Worm (Caenorhabditis elegans) whole organism, L4 larva: Measurements from ENCODE around the gene F58F12.2.

Experiments
- D1046.2 ChIP-seq: fragments of 200-800 bp; sonication (Bioruptor generic); IDR thresholded peaks from 2 replicates; pipeline ENCODE4 v1.3.6; 2022; ENCODE audit warnings: missing genetic modification characterization, missing compliant biosample characterization
- F10B5.3 ChIP-seq: sonication (generic microtip); optimal IDR thresholded peaks from 2 replicates; lab custom pipeline; 2016; ENCODE audit warnings: mild to moderate bottlenecking, missing genetic modification characterization, missing compliant biosample characterization
- F26F4.8 ChIP-seq: fragments of 200-800 bp; sonication (Bioruptor generic); conservative IDR thresholded peaks from 2 replicates; pipeline ENCODE4 v1.3.6; 2022; ENCODE audit warnings: missing genetic modification characterization, missing compliant biosample characterization
- F44E2.7 ChIP-seq: fragments of 200-800 bp; sonication (Bioruptor generic); IDR thresholded peaks from 2 replicates; pipeline ENCODE4 v2.1.2; 2022; ENCODE audit warnings: missing genetic modification characterization, missing compliant biosample characterization
- R02D3.7 ChIP-seq: fragments of 150-350 bp; sonication (generic microtip); optimal IDR thresholded peaks from 3 replicates; lab custom pipeline; 2014; ENCODE audit warnings: missing biosample characterization, missing genetic modification characterization
- T26A8.4 ChIP-seq: fragments of 200-800 bp; sonication (Bioruptor generic); IDR thresholded peaks from 2 replicates; pipeline ENCODE4 v1.3.6; 2022; ENCODE audit warnings: missing genetic modification characterization, missing compliant biosample characterization
- Y105C5A.15 ChIP-seq: fragments of 200-800 bp; sonication (Bioruptor generic); IDR thresholded peaks from 2 replicates; pipeline ENCODE4 v1.3.6; 2022; ENCODE audit warnings: missing genetic modification characterization, missing compliant biosample characterization
- Y48G9A.11 ChIP-seq: fragments of 200-800 bp; sonication (Bioruptor generic); IDR thresholded peaks from 2 replicates; pipeline ENCODE4 v1.3.6; 2022; ENCODE audit warnings: missing genetic modification reagents, missing genetic modification characterization, missing compliant biosample characterization
- ZK546.5 ChIP-seq, 2 experiments: sonication (generic microtip); optimal IDR thresholded peaks; 2 replicates each; lab custom pipeline; 2017; ENCODE audit warnings: missing biosample characterization in 2 of 2, missing genetic modification characterization in 2 of 2
- aly-2 ChIP-seq: sonication (generic microtip); optimal IDR thresholded peaks from 2 replicates; lab custom pipeline; 2018; ENCODE audit warnings: missing biosample characterization, missing genetic modification characterization
- attf-4 ChIP-seq: sonication (generic microtip); optimal IDR thresholded peaks from 3 replicates; lab custom pipeline; 2017; ENCODE audit warnings: missing biosample characterization, missing genetic modification characterization
- ceh-20 ChIP-seq: fragments of 200-800 bp; sonication (Bioruptor generic); IDR thresholded peaks from 2 replicates; pipeline ENCODE4 v1.3.6; 2022; ENCODE audit warnings: missing genetic modification reagents, missing genetic modification characterization, missing compliant biosample characterization
- ceh-28 ChIP-seq: fragments of 150-350 bp; optimal IDR thresholded peaks from 2 replicates; lab custom pipeline; 2014; ENCODE audit warnings: missing biosample characterization, missing genetic modification reagents, missing genetic modification characterization
- ceh-32 ChIP-seq: sonication (generic microtip); optimal IDR thresholded peaks from 2 replicates; lab custom pipeline; 2016; ENCODE audit warnings: mild to moderate bottlenecking, missing genetic modification characterization, missing compliant biosample characterization; ENCODE audit not compliant: poor library complexity
- ceh-62 ChIP-seq: sonication (generic microtip); optimal IDR thresholded peaks from 2 replicates; lab custom pipeline; 2017; ENCODE audit warnings: missing biosample characterization, missing genetic modification characterization
- dpl-1 ChIP-seq: fragments of 150-350 bp; optimal IDR thresholded peaks from 2 replicates; lab custom pipeline; 2014; ENCODE audit warnings: missing biosample characterization, missing genetic modification reagents, missing genetic modification characterization
- egl-27 ChIP-seq: sonication (generic microtip); optimal IDR thresholded peaks from 3 replicates; lab custom pipeline; 2017; ENCODE audit warnings: missing biosample characterization, missing genetic modification reagents, missing genetic modification characterization
- gei-8 ChIP-seq: fragments of 200-800 bp; sonication (Bioruptor generic); optimal IDR thresholded peaks from 2 replicates; lab custom pipeline; 2018; ENCODE audit warnings: mild to moderate bottlenecking, missing genetic modification characterization, missing compliant biosample characterization
- hlh-11 ChIP-seq: fragments of 200-800 bp; sonication (Bioruptor generic); optimal IDR thresholded peaks from 2 replicates; lab custom pipeline; 2018; ENCODE audit warnings: mild to moderate bottlenecking, missing genetic modification characterization, missing compliant biosample characterization
- jun-1 ChIP-seq: fragments of 150-350 bp; optimal IDR thresholded peaks from 2 replicates; lab custom pipeline; 2014; ENCODE audit warnings: missing biosample characterization, missing genetic modification reagents, missing genetic modification characterization
- lin-1 ChIP-seq: fragments of 200-800 bp; sonication (Bioruptor generic); IDR thresholded peaks from 2 replicates; pipeline ENCODE4 v1.3.6; 2022; ENCODE audit warnings: missing genetic modification reagents, missing genetic modification characterization, missing compliant biosample characterization
- lin-13 ChIP-seq: fragments of 150-350 bp; optimal IDR thresholded peaks from 2 replicates; lab custom pipeline; 2014; ENCODE audit warnings: missing biosample characterization, missing genetic modification reagents, missing genetic modification characterization
- lin-29 ChIP-seq: fragments of 200-800 bp; sonication (Bioruptor generic); IDR thresholded peaks from 2 replicates; pipeline ENCODE4 v1.3.6; 2022; ENCODE audit warnings: missing genetic modification reagents, missing genetic modification characterization, missing compliant biosample characterization
- lin-38 ChIP-seq: fragments of 200-800 bp; sonication (Bioruptor generic); IDR thresholded peaks from 2 replicates; pipeline ENCODE4 v1.3.6; 2022; ENCODE audit warnings: missing genetic modification reagents, missing genetic modification characterization, missing compliant biosample characterization
- lin-39 ChIP-seq: fragments of 150-350 bp; optimal IDR thresholded peaks from 2 replicates; lab custom pipeline; 2014; ENCODE audit warnings: missing biosample characterization, missing genetic modification reagents, missing genetic modification characterization
- madf-5 ChIP-seq, 2 experiments: fragments of 200-800 bp; sonication (Bioruptor generic); IDR thresholded peaks; 2 replicates each; pipeline ENCODE4 v1.3.6; 2022; ENCODE audit warnings: missing compliant biosample characterization in 2 of 2, missing genetic modification characterization in 2 of 2
- mdl-1 ChIP-seq, 2 experiments: fragments of 150-350 bp in 1 of 2; sonication (generic microtip) in 1 of 2; optimal IDR thresholded peaks; 2 replicates each; lab custom pipeline; 2014 to 2017; ENCODE audit warnings: missing biosample characterization in 2 of 2, missing genetic modification characterization in 2 of 2
- mdt-29 ChIP-seq: fragments of 200-800 bp; sonication (Bioruptor generic); IDR thresholded peaks from 2 replicates; pipeline ENCODE4 v1.3.6; 2022; ENCODE audit warnings: missing genetic modification reagents, missing genetic modification characterization, missing compliant biosample characterization
- mep-1 ChIP-seq: fragments of 150-350 bp; sonication (generic microtip); optimal IDR thresholded peaks from 3 replicates; lab custom pipeline; 2014; ENCODE audit warnings: missing biosample characterization, missing genetic modification characterization
- mxl-3 ChIP-seq: fragments of 200-800 bp; sonication (Bioruptor generic); optimal IDR thresholded peaks from 2 replicates; lab custom pipeline; 2018; ENCODE audit warnings: mild to moderate bottlenecking, missing genetic modification characterization, missing compliant biosample characterization
- nhr-10 ChIP-seq: fragments of 150-350 bp; optimal IDR thresholded peaks from 2 replicates; lab custom pipeline; 2014; ENCODE audit warnings: missing biosample characterization, missing genetic modification characterization
- nhr-111 ChIP-seq: fragments of 200-800 bp; sonication (Bioruptor generic); optimal IDR thresholded peaks from 2 replicates; lab custom pipeline; 2018; ENCODE audit warnings: mild to moderate bottlenecking, missing genetic modification characterization, missing compliant biosample characterization
- nhr-28 ChIP-seq: fragments of 150-350 bp; optimal IDR thresholded peaks from 2 replicates; lab custom pipeline; 2014; ENCODE audit warnings: missing biosample characterization, missing genetic modification characterization
- nhr-48 ChIP-seq: sonication (generic microtip); optimal IDR thresholded peaks from 2 replicates; lab custom pipeline; 2016; ENCODE audit warnings: mild to moderate bottlenecking, missing genetic modification characterization, missing compliant biosample characterization
- nhr-77 ChIP-seq: fragments of 150-350 bp; optimal IDR thresholded peaks from 2 replicates; lab custom pipeline; 2014; ENCODE audit warnings: missing biosample characterization, missing genetic modification characterization
- pha-4 ChIP-seq, 2 experiments: fragments of 150-350 bp in 1 of 2; fragments of 200-800 bp in 1 of 2; sonication (Bioruptor generic) in 1 of 2; IDR thresholded peaks in 1 of 2; optimal IDR thresholded peaks in 1 of 2; 2 replicates each; pipeline versions ENCODE4 v1.3.6 to Lab custom; 2014 to 2022; ENCODE audit warnings: missing genetic modification characterization in 2 of 2, missing genetic modification reagents in 2 of 2, missing biosample characterization in 1 of 2, missing compliant biosample characterization in 1 of 2
- pqm-1 ChIP-seq: sonication (generic microtip); optimal IDR thresholded peaks from 2 replicates; lab custom pipeline; 2017; ENCODE audit warnings: missing biosample characterization, missing genetic modification characterization
- rbr-2 ChIP-seq: sonication (generic microtip); optimal IDR thresholded peaks from 2 replicates; lab custom pipeline; 2016; ENCODE audit warnings: missing genotype, missing genetic modification characterization, missing compliant biosample characterization
- saeg-2 ChIP-seq: fragments of 200-800 bp; sonication (Bioruptor generic); IDR thresholded peaks from 2 replicates; pipeline ENCODE4 v1.3.6; 2022; ENCODE audit warnings: missing genetic modification reagents, missing genetic modification characterization, missing compliant biosample characterization
- set-16 ChIP-seq: fragments of 200-800 bp; sonication (Bioruptor generic); IDR thresholded peaks from 2 replicates; pipeline ENCODE4 v1.3.6; 2022; ENCODE audit warnings: missing genetic modification reagents, missing genetic modification characterization, missing compliant biosample characterization
- snpc-4 ChIP-seq: fragments of 150-350 bp; optimal IDR thresholded peaks from 2 replicates; lab custom pipeline; 2014; ENCODE audit warnings: missing biosample characterization, missing genetic modification characterization
- spr-1 ChIP-seq: sonication (generic microtip); optimal IDR thresholded peaks from 2 replicates; lab custom pipeline; 2016; ENCODE audit warnings: mild to moderate bottlenecking, missing genetic modification characterization, missing compliant biosample characterization
- spr-3 ChIP-seq: fragments of 200-800 bp; sonication (Bioruptor generic); optimal IDR thresholded peaks from 2 replicates; lab custom pipeline; 2018; ENCODE audit warnings: mild to moderate bottlenecking, missing genetic modification characterization, missing compliant biosample characterization
- tag-97 ChIP-seq: fragments of 200-800 bp; sonication (Bioruptor generic); IDR thresholded peaks from 2 replicates; pipeline ENCODE4 v1.3.6; 2022; ENCODE audit warnings: missing genetic modification characterization, missing compliant biosample characterization
- tra-1 ChIP-seq: fragments of 200-800 bp; sonication (Bioruptor generic); IDR thresholded peaks from 2 replicates; pipeline ENCODE4 v1.3.6; 2022; ENCODE audit warnings: missing genetic modification reagents, missing genetic modification characterization, missing compliant biosample characterization
- unc-130 ChIP-seq: sonication (generic microtip); optimal IDR thresholded peaks from 2 replicates; lab custom pipeline; 2016; ENCODE audit warnings: missing genetic modification reagents, missing genetic modification characterization, missing compliant biosample characterization
- unc-62 ChIP-seq, 3 experiments: fragments of 150-350 bp in 1 of 3; sonication (generic microtip); optimal IDR thresholded peaks in 2 of 3; peaks in 1 of 3; 1 replicate in 1 of 3; 2 replicates in 2 of 3; lab custom pipeline; 2014 to 2017; ENCODE audit warnings: missing biosample characterization in 3 of 3, missing genetic modification characterization in 3 of 3, missing genetic modification reagents in 3 of 3, missing genotype in 1 of 3
- vab-7 ChIP-seq: fragments of 200-800 bp; sonication (Bioruptor generic); IDR thresholded peaks from 2 replicates; pipeline ENCODE4 v1.3.6; 2022; ENCODE audit warnings: missing genetic modification reagents, missing genetic modification characterization, missing compliant biosample characterization
- zfp-2 ChIP-seq: sonication (generic microtip); optimal IDR thresholded peaks from 2 replicates; lab custom pipeline; 2016; ENCODE audit warnings: mild to moderate bottlenecking, missing genetic modification characterization, missing compliant biosample characterization
- zip-2 ChIP-seq: fragments of 150-350 bp; optimal IDR thresholded peaks from 2 replicates; lab custom pipeline; 2014; ENCODE audit warnings: missing biosample characterization, missing genetic modification characterization
- ztf-7 ChIP-seq: fragments of 150-350 bp; optimal IDR thresholded peaks from 2 replicates; lab custom pipeline; 2014; ENCODE audit warnings: missing biosample characterization, missing genetic modification characterization

The F58F12.2 gene

DNA sequence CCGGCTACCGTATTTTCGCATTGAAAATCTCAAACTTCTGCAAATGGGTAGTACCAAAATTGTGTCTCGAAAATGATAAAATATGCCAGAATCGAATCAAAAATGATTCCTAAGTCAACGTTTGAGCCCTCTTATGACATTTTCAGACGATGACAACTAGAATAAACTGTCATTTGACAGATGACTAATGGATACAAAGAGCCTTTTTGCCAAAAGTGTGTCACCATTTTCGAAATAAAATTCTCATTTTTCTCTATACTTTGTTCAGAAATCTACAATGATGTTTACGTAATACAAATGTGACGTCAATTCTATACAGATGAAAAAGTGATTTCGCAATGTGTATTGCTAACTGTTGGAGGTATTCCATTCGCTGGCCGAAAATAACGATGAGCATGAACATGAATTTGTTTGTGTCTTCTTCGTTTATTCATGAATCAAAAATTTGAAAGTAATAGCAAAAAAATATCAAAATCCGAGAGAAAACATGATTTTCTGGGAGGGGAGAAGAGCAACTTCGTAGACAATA, 41.2 kb downstream of the F58F12.2 start (continued):
- TF ChIP-seq snpc-4 (no peak), mep-1 (peak; percentile 92), saeg-2 (peak; percentile 55; the same call in 1 of the 2 replicates), vab-7 (GFP tag; lab: Robert Waterston, UW) (peak; percentile 51), lin-29 (peak; percentile 55; the same call in 1 of the 2 replicates), Y48G9A.11 (no peak; the same call in 1 of the 2 replicates), nhr-10 (tag; lab: Kevin White, UChicago) (no peak), mdl-1 (tag; optimal IDR thresholded peaks at IDR 0.05; lab: Kevin White, UChicago) (no peak), ceh-32 (tag; lab: Kevin White, UChicago) (no peak), ceh-28 (tag; lab: Kevin White, UChicago) (no peak), zfp-2 (no peak), mxl-3 (GFP tag; lab: Kevin White, UChicago) (peak; percentile 18), jun-1 (tag; lab: Kevin White, UChicago) (no peak), F10B5.3 (tag; lab: Kevin White, UChicago) (peak; percentile 30), zip-2 (tag; lab: Kevin White, UChicago) (peak; percentile 46), pha-4 (GFP tag; IDR thresholded peaks at IDR 0.05; lab: Robert Waterston, UW) (peak; percentile 74; the same call in 1 of the 2 replicates), pha-4 (tag; optimal IDR thresholded peaks at IDR 0.05; lab: Kevin White, UChicago) (peak; percentile 7), pqm-1 (tag; lab: Kevin White, UChicago) (no peak), nhr-111 (GFP tag; lab: Kevin White, UChicago) (no peak), nhr-28 (tag; lab: Kevin White, UChicago) (peak; percentile 26), lin-13 (GFP tag; lab: Kevin White, UChicago) (peak; percentile 76), T26A8.4 (GFP tag; lab: Robert Waterston, UW) (peak; percentile 94), dpl-1 (GFP tag; lab: Kevin White, UChicago) (peak; percentile 31), lin-39 (tag; lab: Kevin White, UChicago) (no peak), Y105C5A.15 (GFP tag; lab: Robert Waterston, UW) (no peak), ceh-20 (GFP tag; lab: Robert Waterston, UW) (no peak), tag-97 (no peak), gei-8 (GFP tag; lab: Kevin White, UChicago) (peak; percentile 58), nhr-48 (tag; lab: Kevin White, UChicago) (peak; percentile 14), set-16 (GFP tag; lab: Robert Waterston, UW) (no peak), egl-27 (tag; lab: Kevin White, UChicago) (no peak), unc-62 (GFP tag; optimal IDR thresholded peaks at IDR 0.05 in 1 of 2; lab: Kevin White, UChicago) (peak in 1 of 2 experiments; percentile 80), unc-62 (tag; optimal IDR thresholded peaks at IDR 0.05; lab: Kevin White, UChicago) (peak; percentile 34), ceh-62 (tag; lab: Kevin White, UChicago) (no peak), R02D3.7 (tag; lab: Kevin White, UChicago) (no peak), F26F4.8 (GFP tag; lab: Robert Waterston, UW) (no peak), ztf-7 (tag; lab: Kevin White, UChicago) (peak; percentile 64), madf-5 (GFP tag; IDR thresholded peaks at IDR 0.05; lab: Robert Waterston, UW) (peak in 1 of 2 experiments; percentile 65; a peak in 1 of 4 replicates), lin-1 (GFP tag; lab: Robert Waterston, UW) (peak; percentile 77; the same call in 1 of the 2 replicates), spr-1 (peak; percentile 70), mdt-29 (GFP tag; lab: Robert Waterston, UW) (peak; percentile 86), unc-130 (no peak), F44E2.7 (GFP tag; lab: Robert Waterston, UW) (no peak), nhr-77 (tag; lab: Kevin White, UChicago) (peak; percentile 80), tra-1 (peak; percentile 80), attf-4 (tag; lab: Kevin White, UChicago) (no peak), D1046.2 (GFP tag; lab: Robert Waterston, UW) (no peak; the same call in 1 of the 2 replicates), rbr-2 (tag; lab: Kevin White, UChicago) (peak; percentile 4), hlh-11 (peak; percentile 61), aly-2 (tag; lab: Kevin White, UChicago) (no peak), ZK546.5 (tag; optimal IDR thresholded peaks at IDR 0.05; lab: Kevin White, UChicago) (no peak), spr-3 (GFP tag; lab: Kevin White, UChicago) (peak; percentile 50), lin-38 (peak; percentile 66)
